Worm (Caenorhabditis elegans) whole organism, midembryonic: Measurements from ENCODE around the gene col-3.

Experiments
- T22C8.4 ChIP-seq: fragments of 200-800 bp; sonication (Bioruptor generic); IDR thresholded peaks from 2 replicates; pipeline ENCODE4 v1.3.6; 2022; ENCODE audit warnings: missing genetic modification characterization, missing compliant biosample characterization
- cog-1 ChIP-seq: sonication (generic microtip); optimal IDR thresholded peaks from 2 replicates; lab custom pipeline; 2016; ENCODE audit warnings: missing genetic modification characterization, missing compliant biosample characterization
- klf-2 ChIP-seq: fragments of 200-800 bp; sonication (Bioruptor generic); conservative IDR thresholded peaks from 2 replicates; pipeline ENCODE4 v1.3.6; 2022; ENCODE audit warnings: missing genetic modification reagents, missing genetic modification characterization, missing compliant biosample characterization
- med-1 ChIP-seq: sonication (generic microtip); optimal IDR thresholded peaks from 2 replicates; lab custom pipeline; 2017; ENCODE audit warnings: missing genetic modification characterization, mild to moderate bottlenecking, missing compliant biosample characterization, antibody characterized with exemption, missing genetic modification reagents; ENCODE audit not compliant: insufficient read depth
- tab-1 ChIP-seq: fragments of 200-800 bp; sonication (Bioruptor generic); IDR thresholded peaks from 2 replicates; pipeline ENCODE4 v1.3.6; 2022; ENCODE audit warnings: missing genetic modification characterization, missing compliant biosample characterization
- ztf-23 ChIP-seq: fragments of 200-800 bp; sonication (Bioruptor generic); IDR thresholded peaks from 2 replicates; pipeline ENCODE4 v1.3.6; 2022; ENCODE audit warnings: missing genetic modification reagents, missing genetic modification characterization, missing compliant biosample characterization

- TF ChIP-seq cog-1, result no peak
- TF ChIP-seq ztf-23, result no peak
- TF ChIP-seq klf-2, result no peak
- no peak for TF ChIP-seq tab-1 (GFP tag; lab: Robert Waterston, UW)
- no peak for TF ChIP-seq T22C8.4 (GFP tag; lab: Robert Waterston, UW)
- no peak for TF ChIP-seq med-1
These were observed 11.0 kb upstream of the col-3 start, which contains the start of gene exc-5 for ce11 chrIV:8813614-8814013.
